Fruit fly (Drosophila melanogaster): ENCODE results near the gene CG10232.

The CG10232 gene

DNA sequence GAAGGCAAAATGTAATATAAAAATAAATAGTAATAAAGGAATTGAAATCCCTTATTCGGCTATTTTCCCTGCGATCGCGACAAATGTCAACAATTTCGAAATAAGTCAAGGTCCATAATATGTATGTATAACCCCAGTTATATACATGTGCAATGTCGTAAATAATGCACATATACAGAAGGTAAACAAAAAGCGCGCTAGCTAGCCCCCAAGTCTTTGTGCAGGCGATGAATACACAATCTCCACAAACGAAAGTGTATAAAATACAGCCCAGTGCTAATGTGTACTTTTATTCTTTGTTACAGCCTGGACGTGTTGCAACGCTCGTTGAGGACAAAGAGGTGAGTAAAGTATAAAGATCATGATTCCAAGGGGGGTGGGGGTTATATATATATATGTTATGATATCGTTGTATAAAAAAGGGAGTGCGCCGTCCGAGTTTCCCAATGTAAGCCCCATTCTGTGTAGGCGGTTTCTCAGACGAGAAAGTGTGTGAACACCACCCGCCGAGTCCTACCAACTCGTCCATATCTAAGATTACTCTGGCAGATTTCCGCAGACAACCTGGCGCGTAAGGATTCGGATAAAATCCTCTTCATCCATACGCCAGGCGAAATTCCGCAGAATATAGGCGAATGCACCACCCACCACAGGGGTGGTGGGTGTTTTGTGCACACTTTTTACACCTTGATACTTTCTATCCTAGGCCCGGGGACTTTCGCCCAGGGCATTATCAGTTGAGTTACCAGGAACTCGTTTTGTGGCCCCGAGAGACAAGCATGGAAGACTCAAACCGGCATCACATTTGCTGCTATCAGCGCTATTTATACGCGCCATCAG lies 8.4 kb upstream of the CG10232 start:
- TF ChIP-seq toe (GFP tag; optimal IDR thresholded peaks at IDR 0.05): no peak
- TF ChIP-seq Mnt (GFP tag; optimal IDR thresholded peaks at IDR 0.05): peak; percentile 5
- TF ChIP-seq CG33017 (tag; optimal IDR thresholded peaks at IDR 0.05): peak; percentile 36
- TF ChIP-seq CG1620 (GFP tag; optimal IDR thresholded peaks at IDR 0.05): no peak
- TF ChIP-seq CG12768 (GFP tag; optimal IDR thresholded peaks at IDR 0.05): peak; percentile 87
- peak; percentile 13 for TF ChIP-seq CG11617 (GFP tag; optimal IDR thresholded peaks at IDR 0.05)
- TF ChIP-seq bab1 (GFP tag; optimal IDR thresholded peaks at IDR 0.05): peak; percentile 33
- peak; percentile 82 for TF ChIP-seq cic (GFP tag; optimal IDR thresholded peaks at IDR 0.05)
- peak; percentile 10 for TF ChIP-seq CG7045 (GFP tag; optimal IDR thresholded peaks at IDR 0.05)
- peak; percentile 12 for TF ChIP-seq pad (GFP tag; optimal IDR thresholded peaks at IDR 0.05)
- TF ChIP-seq tj (GFP tag; optimal IDR thresholded peaks at IDR 0.05): peak; percentile 28
- no peak for TF ChIP-seq ovo (GFP tag; optimal IDR thresholded peaks at IDR 0.05)
- TF ChIP-seq kay (GFP tag; ENCODE audit: borderline replicate concordance): peak; percentile 18

DNA sequence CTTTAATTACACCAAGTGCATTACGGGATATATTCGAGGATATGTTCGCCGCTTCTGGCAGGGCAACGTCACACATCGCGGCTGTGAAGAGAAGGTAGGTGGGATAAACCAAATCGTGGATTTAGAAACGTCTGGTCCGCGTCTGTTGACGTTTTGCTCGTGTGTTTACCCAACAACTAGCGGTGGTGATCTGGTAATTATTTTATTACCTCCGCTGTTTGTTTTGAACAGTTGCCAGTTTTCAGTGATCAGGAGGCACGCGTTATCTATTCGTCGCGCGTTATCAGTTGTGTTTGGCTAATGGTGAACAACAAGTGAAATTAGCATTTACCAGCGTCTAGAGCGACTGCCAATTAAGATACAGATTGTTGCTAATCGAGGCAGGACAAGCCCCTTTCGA lies 7.6 kb upstream of the CG10232 start:
- peak; percentile 57 for TF ChIP-seq kay (GFP tag; ENCODE audit: borderline replicate concordance)
- peak; percentile 71 for TF ChIP-seq CG7101 (tag; optimal IDR thresholded peaks at IDR 0.05)
- peak; percentile 37 for TF ChIP-seq CG14711 (tag; optimal IDR thresholded peaks at IDR 0.05)
- TF ChIP-seq pad (GFP tag; optimal IDR thresholded peaks at IDR 0.05): peak; percentile 42
- TF ChIP-seq ovo (GFP tag; optimal IDR thresholded peaks at IDR 0.05): peak; percentile 65
- peak; percentile 23 for TF ChIP-seq Clk (GFP tag; optimal IDR thresholded peaks at IDR 0.05)
- no peak for TF ChIP-seq CG1620 (GFP tag; optimal IDR thresholded peaks at IDR 0.05)
- peak; percentile 77 for TF ChIP-seq CG12768 (GFP tag; optimal IDR thresholded peaks at IDR 0.05)
- no peak for TF ChIP-seq cnc (optimal IDR thresholded peaks at IDR 0.05)
- TF ChIP-seq Crg-1 (GFP tag; optimal IDR thresholded peaks at IDR 0.05): peak; percentile 77
- TF ChIP-seq CG5204 (GFP tag; optimal IDR thresholded peaks at IDR 0.05): no peak
- TF ChIP-seq Mnt (GFP tag; optimal IDR thresholded peaks at IDR 0.05): peak; percentile 61
- peak; percentile 37 for TF ChIP-seq CG11617 (GFP tag; optimal IDR thresholded peaks at IDR 0.05)
- no peak for TF ChIP-seq tj (GFP tag; optimal IDR thresholded peaks at IDR 0.05)
- TF ChIP-seq toe (GFP tag; optimal IDR thresholded peaks at IDR 0.05): peak; percentile 7
- TF ChIP-seq CG7045 (GFP tag; optimal IDR thresholded peaks at IDR 0.05): peak; percentile 74
- peak; percentile 82 for TF ChIP-seq CG33017 (tag; optimal IDR thresholded peaks at IDR 0.05)
- peak; percentile 91 for TF ChIP-seq cic (GFP tag; optimal IDR thresholded peaks at IDR 0.05)

DNA sequence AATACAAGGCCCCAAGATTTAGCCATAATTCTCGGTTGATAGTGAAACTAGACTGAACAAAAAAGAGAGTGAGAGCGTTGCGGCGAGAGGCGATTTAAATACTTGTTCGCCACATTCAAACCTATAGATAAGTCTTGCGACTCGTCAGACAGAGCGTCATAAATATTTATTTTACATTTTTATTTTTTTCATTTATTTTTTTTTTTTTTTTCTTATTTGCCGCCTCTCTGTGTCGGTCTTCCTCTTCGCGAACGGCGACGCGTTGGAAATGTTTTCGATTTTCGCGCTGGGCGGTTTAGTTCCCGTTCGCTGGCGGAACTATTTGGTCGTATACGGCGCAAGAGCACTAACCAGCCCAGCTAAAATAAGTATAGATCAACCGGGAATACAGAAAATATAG lies 6.7 kb upstream of the CG10232 start:
- TF ChIP-seq Clk (GFP tag; optimal IDR thresholded peaks at IDR 0.05) (no peak), CG5204 (GFP tag; optimal IDR thresholded peaks at IDR 0.05) (peak; percentile 16), CG11617 (GFP tag; optimal IDR thresholded peaks at IDR 0.05) (no peak), cic (GFP tag; optimal IDR thresholded peaks at IDR 0.05) (peak; percentile 85), CG14711 (tag; optimal IDR thresholded peaks at IDR 0.05) (no peak), CG1620 (GFP tag; optimal IDR thresholded peaks at IDR 0.05) (no peak), tj (GFP tag; optimal IDR thresholded peaks at IDR 0.05) (peak; percentile 22), Mnt (GFP tag; optimal IDR thresholded peaks at IDR 0.05) (peak; percentile 62), pad (GFP tag; optimal IDR thresholded peaks at IDR 0.05) (no peak), CG12768 (GFP tag; optimal IDR thresholded peaks at IDR 0.05) (peak; percentile 79), toe (GFP tag; optimal IDR thresholded peaks at IDR 0.05) (no peak), ovo (GFP tag; optimal IDR thresholded peaks at IDR 0.05) (peak; percentile 24), CG7101 (tag; optimal IDR thresholded peaks at IDR 0.05) (peak; percentile 26), kay (GFP tag; ENCODE audit: borderline replicate concordance) (peak; percentile 96), Crg-1 (GFP tag; optimal IDR thresholded peaks at IDR 0.05) (no peak), bab1 (GFP tag; optimal IDR thresholded peaks at IDR 0.05) (no peak), Hr96 (GFP tag; optimal IDR thresholded peaks at IDR 0.05) (no peak), cnc (optimal IDR thresholded peaks at IDR 0.05) (no peak), CG7045 (GFP tag; optimal IDR thresholded peaks at IDR 0.05) (no peak), CG33017 (tag; optimal IDR thresholded peaks at IDR 0.05) (peak; percentile 53)

DNA sequence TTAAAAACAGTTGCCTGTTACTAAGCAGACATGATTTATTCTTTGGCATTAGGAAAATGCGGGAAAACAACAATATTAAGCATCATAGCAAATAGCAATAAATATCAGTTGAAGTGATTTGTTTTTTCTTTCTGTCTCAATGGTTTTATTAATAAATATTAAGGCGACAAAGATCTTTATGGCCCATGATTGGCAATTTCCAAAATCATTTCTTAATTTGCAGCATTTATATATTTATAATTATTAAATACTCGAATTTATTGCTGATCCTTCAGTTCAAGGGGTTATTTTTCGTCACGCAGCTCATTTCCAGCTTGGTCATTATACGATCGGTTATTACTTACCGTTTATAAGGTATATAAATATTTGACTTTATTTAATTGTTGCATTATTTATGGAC lies 6.2 kb upstream of the CG10232 start:
- TF ChIP-seq CG7045 (GFP tag; optimal IDR thresholded peaks at IDR 0.05) (no peak), toe (GFP tag; optimal IDR thresholded peaks at IDR 0.05) (no peak), tj (GFP tag; optimal IDR thresholded peaks at IDR 0.05) (no peak), CG12768 (GFP tag; optimal IDR thresholded peaks at IDR 0.05) (no peak), cic (GFP tag; optimal IDR thresholded peaks at IDR 0.05) (no peak), Clk (GFP tag; optimal IDR thresholded peaks at IDR 0.05) (no peak), CG11617 (GFP tag; optimal IDR thresholded peaks at IDR 0.05) (no peak), Mnt (GFP tag; optimal IDR thresholded peaks at IDR 0.05) (no peak), ovo (GFP tag; optimal IDR thresholded peaks at IDR 0.05) (no peak), CG7101 (tag; optimal IDR thresholded peaks at IDR 0.05) (no peak), kay (GFP tag; ENCODE audit: borderline replicate concordance) (no peak), cnc (optimal IDR thresholded peaks at IDR 0.05) (no peak), CG1620 (GFP tag; optimal IDR thresholded peaks at IDR 0.05) (no peak), CG14711 (tag; optimal IDR thresholded peaks at IDR 0.05) (no peak)

DNA sequence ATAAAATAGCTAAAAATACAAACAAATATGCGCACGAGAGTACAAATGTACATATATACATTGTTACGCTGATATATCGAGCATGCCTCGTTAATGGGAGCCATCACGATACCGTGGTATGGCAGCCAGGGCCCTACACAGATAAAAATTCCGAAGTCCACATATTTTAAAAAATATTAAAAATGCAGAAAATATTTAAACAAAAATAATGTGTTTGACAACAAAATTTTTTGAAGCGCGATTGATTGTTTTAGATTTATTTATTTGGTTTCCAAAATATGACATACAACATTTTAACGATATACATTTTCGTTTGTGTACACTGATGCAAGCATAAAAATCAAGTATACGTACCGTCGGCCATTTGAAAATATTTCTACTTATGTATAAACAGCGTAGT lies 5.3 kb upstream of the CG10232 start:
- no peak for TF ChIP-seq cic (GFP tag; optimal IDR thresholded peaks at IDR 0.05)
- peak; percentile 25 for TF ChIP-seq Mnt (GFP tag; optimal IDR thresholded peaks at IDR 0.05)
- TF ChIP-seq CG14711 (tag; optimal IDR thresholded peaks at IDR 0.05): peak; percentile 79
- TF ChIP-seq CG33017 (tag; optimal IDR thresholded peaks at IDR 0.05): peak; percentile 87
- no peak for TF ChIP-seq Clk (GFP tag; optimal IDR thresholded peaks at IDR 0.05)
- peak; percentile 20 for TF ChIP-seq bab1 (GFP tag; optimal IDR thresholded peaks at IDR 0.05)
- TF ChIP-seq kay (GFP tag; ENCODE audit: borderline replicate concordance): peak; percentile 88
- TF ChIP-seq CG7045 (GFP tag; optimal IDR thresholded peaks at IDR 0.05): peak; percentile 78
- no peak for TF ChIP-seq Crg-1 (GFP tag; optimal IDR thresholded peaks at IDR 0.05)
- TF ChIP-seq CG7101 (tag; optimal IDR thresholded peaks at IDR 0.05): peak; percentile 76
- peak; percentile 69 for TF ChIP-seq CG11617 (GFP tag; optimal IDR thresholded peaks at IDR 0.05)
- peak; percentile 13 for TF ChIP-seq tj (GFP tag; optimal IDR thresholded peaks at IDR 0.05)
- peak; percentile 66 for TF ChIP-seq CG5204 (GFP tag; optimal IDR thresholded peaks at IDR 0.05)
- TF ChIP-seq toe (GFP tag; optimal IDR thresholded peaks at IDR 0.05): peak; percentile 67
- TF ChIP-seq CG12768 (GFP tag; optimal IDR thresholded peaks at IDR 0.05): peak; percentile 49
- no peak for TF ChIP-seq cnc (optimal IDR thresholded peaks at IDR 0.05)
- peak; percentile 4 for TF ChIP-seq Hr96 (GFP tag; optimal IDR thresholded peaks at IDR 0.05)
- no peak for TF ChIP-seq ovo (GFP tag; optimal IDR thresholded peaks at IDR 0.05)
- peak; percentile 22 for TF ChIP-seq pad (GFP tag; optimal IDR thresholded peaks at IDR 0.05)
- no peak for TF ChIP-seq CG1620 (GFP tag; optimal IDR thresholded peaks at IDR 0.05)

Measured in whole organism, adult.